Fruit fly (Drosophila melanogaster) whole organism, embryonic: ENCODE results near the gene Hs2st.

ENCODE experiments used
- Atf3 ChIP-seq: fragments of 200-800 bp; sonication (Bioruptor generic); optimal IDR thresholded peaks from 3 replicates; lab custom pipeline; 2016; ENCODE audit warnings: missing biosample characterization, missing genetic modification characterization
- CG10959 ChIP-seq: fragments of 200-800 bp; sonication (Bioruptor generic); IDR thresholded peaks from 2 replicates; pipeline ENCODE4 v1.3.6; 2022; ENCODE audit warnings: missing biosample characterization, missing genetic modification characterization
- CG11723 ChIP-seq: fragments of 200-800 bp; sonication (Bioruptor generic); optimal IDR thresholded peaks from 2 replicates; lab custom pipeline; 2017; ENCODE audit warnings: missing biosample characterization, mild to moderate bottlenecking, missing genetic modification characterization
- CG12071 ChIP-seq: fragments of 200-800 bp; sonication (Bioruptor generic); optimal IDR thresholded peaks from 3 replicates; lab custom pipeline; 2018; ENCODE audit warnings: missing biosample characterization, mild to moderate bottlenecking, missing genetic modification characterization
- CG12104 ChIP-seq: fragments of 200-800 bp; sonication (Bioruptor generic); optimal IDR thresholded peaks from 3 replicates; lab custom pipeline; 2016; ENCODE audit warnings: missing biosample characterization, missing genetic modification characterization
- CG14667 ChIP-seq: fragments of 200-800 bp; sonication (Bioruptor generic); IDR thresholded peaks from 2 replicates; pipeline ENCODE4 v1.3.6; 2022; ENCODE audit warnings: missing biosample characterization, missing genetic modification characterization
- CG14860 ChIP-seq: fragments of 200-800 bp; sonication (Bioruptor generic); IDR thresholded peaks from 3 replicates; pipeline ENCODE4 v1.3.6; 2022; ENCODE audit warnings: missing biosample characterization, missing genetic modification characterization; ENCODE audit not compliant: partially characterized antibody
- CG1603 ChIP-seq: fragments of 200-800 bp; sonication (Bioruptor generic); optimal IDR thresholded peaks from 2 replicates; lab custom pipeline; 2019; ENCODE audit warnings: missing biosample characterization, mild to moderate bottlenecking, missing genetic modification characterization, moderate library complexity
- CG16779 ChIP-seq: fragments of 200-800 bp; sonication (Bioruptor generic); IDR thresholded peaks from 2 replicates; pipeline ENCODE4 v1.3.6; 2022; ENCODE audit warnings: missing biosample characterization, missing genetic modification characterization
- CG17829 ChIP-seq: fragments of 200-800 bp; optimal IDR thresholded peaks from 2 replicates; lab custom pipeline; 2019; ENCODE audit warnings: missing biosample characterization, mild to moderate bottlenecking, missing genetic modification characterization, moderate library complexity
- CG1832 ChIP-seq: fragments of 200-800 bp; sonication (Bioruptor generic); optimal IDR thresholded peaks from 2 replicates; lab custom pipeline; 2017; ENCODE audit warnings: missing biosample characterization, mild to moderate bottlenecking, missing genetic modification characterization, inconsistent platforms
- CG2120 ChIP-seq: fragments of 200-800 bp; sonication (Bioruptor generic); optimal IDR thresholded peaks from 3 replicates; lab custom pipeline; 2016; ENCODE audit warnings: missing biosample characterization, missing genetic modification characterization
- CG2678 ChIP-seq: fragments of 200-800 bp; sonication (Bioruptor generic); optimal IDR thresholded peaks from 3 replicates; lab custom pipeline; 2019; ENCODE audit warnings: missing biosample characterization, mild to moderate bottlenecking, missing genetic modification characterization, moderate library complexity
- CG3407 ChIP-seq: fragments of 200-800 bp; sonication (Bioruptor generic); optimal IDR thresholded peaks from 2 replicates; lab custom pipeline; 2018; ENCODE audit warnings: missing biosample characterization, mild to moderate bottlenecking, missing genetic modification characterization
- CG3838 ChIP-seq: fragments of 200-800 bp; sonication (Bioruptor generic); optimal IDR thresholded peaks from 3 replicates; lab custom pipeline; 2016; ENCODE audit warnings: missing biosample characterization, missing genetic modification characterization
- CG4820 ChIP-seq: fragments of 200-800 bp; sonication (Bioruptor generic); optimal IDR thresholded peaks from 3 replicates; lab custom pipeline; 2016; ENCODE audit warnings: missing biosample characterization, missing genetic modification characterization
- CG7556 ChIP-seq: fragments of 200-800 bp; sonication (Bioruptor generic); optimal IDR thresholded peaks from 2 replicates; lab custom pipeline; 2017; ENCODE audit warnings: missing biosample characterization, mild to moderate bottlenecking, missing genetic modification characterization
- CG8089 ChIP-seq: fragments of 200-800 bp; sonication (Bioruptor generic); optimal IDR thresholded peaks from 3 replicates; lab custom pipeline; 2016; ENCODE audit warnings: missing biosample characterization, missing genetic modification characterization
- Dfd ChIP-seq, 2 experiments: fragments of >200 bp; optimal IDR thresholded peaks; 2 replicates each; lab custom pipeline; 2017; ENCODE audit warnings: missing biosample characterization in 2 of 2, missing genetic modification characterization in 2 of 2
- Elba2 ChIP-seq: fragments of 200-800 bp; sonication (Bioruptor generic); optimal IDR thresholded peaks from 3 replicates; lab custom pipeline; 2016; ENCODE audit warnings: missing biosample characterization, missing genetic modification characterization
- Gsc ChIP-seq: fragments of 200-800 bp; sonication (Bioruptor generic); IDR thresholded peaks from 2 replicates; pipeline ENCODE4 v1.3.6; 2022; ENCODE audit warnings: missing biosample characterization, missing genetic modification characterization
- H2.0 ChIP-seq: fragments of 200-800 bp; sonication (Bioruptor generic); IDR thresholded peaks from 2 replicates; pipeline ENCODE4 v1.3.6; 2022; ENCODE audit warnings: missing biosample characterization, missing genetic modification characterization
- HmgD ChIP-seq: fragments of 200-800 bp; sonication (Bioruptor generic); optimal IDR thresholded peaks from 3 replicates; lab custom pipeline; 2016; ENCODE audit warnings: missing biosample characterization, missing genetic modification characterization
- Lim3 ChIP-seq: fragments of 200-800 bp; sonication (Bioruptor generic); IDR thresholded peaks from 2 replicates; pipeline ENCODE4 v1.3.6; 2022; ENCODE audit warnings: missing biosample characterization, missing genetic modification characterization
- Med ChIP-seq: fragments of 200-800 bp; sonication (Bioruptor generic); peaks from one replicate; lab custom pipeline; 2016; ENCODE audit warnings: missing biosample characterization, missing genetic modification characterization, mild to moderate bottlenecking, inconsistent platforms, moderate library complexity
- Meics ChIP-seq: fragments of 200-800 bp; sonication (Bioruptor generic); optimal IDR thresholded peaks from 2 replicates; lab custom pipeline; 2017; ENCODE audit warnings: missing biosample characterization, mild to moderate bottlenecking, missing genetic modification characterization
- NK7.1 ChIP-seq: fragments of 200-800 bp; sonication (Bioruptor generic); optimal IDR thresholded peaks from 3 replicates; lab custom pipeline; 2016; ENCODE audit warnings: missing biosample characterization, missing genetic modification characterization
- Nf-YA ChIP-seq: fragments of 200-800 bp; sonication (Bioruptor generic); IDR thresholded peaks from 2 replicates; pipeline ENCODE4 v1.3.6; 2022; ENCODE audit warnings: missing biosample characterization, missing genetic modification characterization
- Optix ChIP-seq: fragments of 200-800 bp; sonication (Bioruptor generic); IDR thresholded peaks from 3 replicates; pipeline ENCODE4 v1.3.6; 2022; ENCODE audit warnings: missing biosample characterization, missing genetic modification characterization
- Scr ChIP-seq: fragments of 200-800 bp; sonication (Bioruptor generic); IDR thresholded peaks from 2 replicates; pipeline ENCODE4 v1.3.6; 2022; ENCODE audit warnings: missing biosample characterization, missing genetic modification characterization; ENCODE audit not compliant: partially characterized antibody
- Sry-δ ChIP-seq: fragments of 200-800 bp; sonication (Bioruptor generic); optimal IDR thresholded peaks from 2 replicates; lab custom pipeline; 2016; ENCODE audit warnings: missing biosample characterization, missing genetic modification characterization
- Xbp1 ChIP-seq: fragments of 200-800 bp; sonication (Bioruptor generic); optimal IDR thresholded peaks from 3 replicates; lab custom pipeline; 2016; ENCODE audit warnings: missing biosample characterization, mild to moderate bottlenecking, missing genetic modification characterization
- YL-1 ChIP-seq: fragments of 200-800 bp; sonication (Bioruptor generic); optimal IDR thresholded peaks from 3 replicates; lab custom pipeline; 2017; ENCODE audit warnings: missing biosample characterization, mild to moderate bottlenecking, missing genetic modification characterization
- abd-A ChIP-seq: fragments of 200-800 bp; sonication (Bioruptor generic); optimal IDR thresholded peaks from 3 replicates; lab custom pipeline; 2019; ENCODE audit warnings: missing biosample characterization, mild to moderate bottlenecking, missing genetic modification characterization, moderate library complexity
- bowl ChIP-seq: fragments of 200-800 bp; sonication (Bioruptor generic); IDR thresholded peaks from 2 replicates; pipeline ENCODE4 v1.3.6; 2022; ENCODE audit warnings: missing biosample characterization, missing genetic modification characterization
- br ChIP-seq: fragments of >200 bp; optimal IDR thresholded peaks from 2 replicates; lab custom pipeline; 2017
- cato ChIP-seq: fragments of 200-800 bp; sonication (Bioruptor generic); optimal IDR thresholded peaks from 2 replicates; lab custom pipeline; 2016; ENCODE audit warnings: missing biosample characterization, missing genetic modification characterization, borderline replicate concordance
- ci ChIP-seq: fragments of 200-800 bp; sonication (Bioruptor generic); IDR thresholded peaks from 3 replicates; pipeline ENCODE4 v1.3.6; 2022; ENCODE audit warnings: missing biosample characterization, missing genetic modification characterization
- dmrt11E ChIP-seq: fragments of 200-800 bp; sonication (Bioruptor generic); optimal IDR thresholded peaks from 3 replicates; lab custom pipeline; 2018; ENCODE audit warnings: missing biosample characterization, mild to moderate bottlenecking, missing genetic modification characterization, moderate library complexity
- grau ChIP-seq: fragments of 200-800 bp; optimal IDR thresholded peaks from 3 replicates; lab custom pipeline; 2019; ENCODE audit warnings: missing biosample characterization, mild to moderate bottlenecking, missing genetic modification characterization, moderate library complexity
- gsb ChIP-seq: fragments of 200-800 bp; sonication (Bioruptor generic); IDR thresholded peaks from 2 replicates; pipeline ENCODE4 v1.3.6; 2022; ENCODE audit warnings: missing biosample characterization, missing genetic modification characterization
- gsb-n ChIP-seq: fragments of 200-800 bp; sonication (Bioruptor generic); optimal IDR thresholded peaks from 3 replicates; lab custom pipeline; 2018; ENCODE audit warnings: missing biosample characterization, mild to moderate bottlenecking, missing genetic modification characterization
- mirr ChIP-seq: fragments of 200-800 bp; sonication (Bioruptor generic); optimal IDR thresholded peaks from 3 replicates; lab custom pipeline; 2018; ENCODE audit warnings: missing biosample characterization, mild to moderate bottlenecking, missing genetic modification characterization
- pho ChIP-seq: fragments of 200-800 bp; sonication (Bioruptor generic); optimal IDR thresholded peaks from 2 replicates; lab custom pipeline; 2016; ENCODE audit warnings: missing biosample characterization, missing genetic modification characterization
- psq ChIP-seq: fragments of 200-800 bp; sonication (Bioruptor generic); optimal IDR thresholded peaks from 2 replicates; lab custom pipeline; 2017; ENCODE audit warnings: missing biosample characterization, missing genetic modification characterization
- ro ChIP-seq: fragments of 200-800 bp; sonication (Bioruptor generic); IDR thresholded peaks from 2 replicates; pipeline ENCODE4 v1.3.6; 2022; ENCODE audit warnings: missing biosample characterization, missing genetic modification characterization
- run ChIP-seq: fragments of 200-800 bp; sonication (Bioruptor generic); optimal IDR thresholded peaks from 3 replicates; lab custom pipeline; 2018; ENCODE audit warnings: missing biosample characterization, mild to moderate bottlenecking, missing genetic modification characterization
- seq ChIP-seq: fragments of 200-800 bp; sonication (Bioruptor generic); IDR thresholded peaks from 2 replicates; pipeline ENCODE4 v1.3.6; 2022; ENCODE audit warnings: missing biosample characterization, missing genetic modification characterization
- sob ChIP-seq: fragments of 200-800 bp; sonication (Bioruptor generic); IDR thresholded peaks from 2 replicates; pipeline ENCODE4 v1.3.6; 2022; ENCODE audit warnings: missing biosample characterization, missing genetic modification characterization
- vnd ChIP-seq: fragments of 200-800 bp; sonication (Bioruptor generic); IDR thresholded peaks from 3 replicates; pipeline ENCODE4 v1.3.6; 2022; ENCODE audit warnings: missing biosample characterization, missing genetic modification characterization; ENCODE audit not compliant: partially characterized antibody
- zen ChIP-seq: fragments of 200-800 bp; sonication (Bioruptor generic); optimal IDR thresholded peaks from 3 replicates; lab custom pipeline; 2018; ENCODE audit warnings: missing biosample characterization, mild to moderate bottlenecking, missing genetic modification characterization, moderate library complexity

Hs2st gene

dm6 chr2L:19425765-19426329, 18.7 kb downstream of the Hs2st start (continued):
- TF ChIP-seq Atf3 (GFP tag; lab: Kevin White, UChicago): peak; percentile 25
- TF ChIP-seq seq (GFP tag; lab: Robert Waterston, UW): peak; percentile 62; the same call in 1 of the 2 replicates
- peak; percentile 97 for TF ChIP-seq grau (tag; lab: Kevin White, UChicago)
- TF ChIP-seq gsb (GFP tag; lab: Robert Waterston, UW): no peak
- no peak for TF ChIP-seq abd-A (tag; lab: Kevin White, UChicago)
- TF ChIP-seq zen: peak; percentile 80
- peak; percentile 66 for TF ChIP-seq CG7556 (GFP tag; lab: Kevin White, UChicago)
- TF ChIP-seq br (lab: Kevin White, UChicago): no peak
- peak; percentile 64 for TF ChIP-seq gsb-n (tag; lab: Kevin White, UChicago)
- TF ChIP-seq CG12104 (GFP tag; lab: Kevin White, UChicago): peak; percentile 42
- peak; percentile 92 for TF ChIP-seq Med (GFP tag; lab: Kevin White, UChicago)
- TF ChIP-seq bowl (GFP tag; lab: Robert Waterston, UW): no peak
- peak; percentile 84 for TF ChIP-seq CG2678 (tag; lab: Kevin White, UChicago)
- no peak for TF ChIP-seq CG16779
- TF ChIP-seq pho (GFP tag; lab: Kevin White, UChicago): peak; percentile 38
- TF ChIP-seq CG14860 (GFP tag; lab: Robert Waterston, UW): no peak
- TF ChIP-seq Dfd (GFP tag; optimal IDR thresholded peaks at IDR 0.05; lab: Kevin White, UChicago): no peak
- peak; percentile 59 for TF ChIP-seq CG1603 (tag; lab: Kevin White, UChicago)
- TF ChIP-seq CG10959 (GFP tag; lab: Robert Waterston, UW): peak; percentile 59
- TF ChIP-seq dmrt11E: peak; percentile 63
- peak; percentile 89 for TF ChIP-seq Elba2
- TF ChIP-seq Sry-δ (GFP tag; lab: Kevin White, UChicago): no peak
- peak; percentile 79 for TF ChIP-seq Meics (GFP tag; lab: Kevin White, UChicago)
- no peak for TF ChIP-seq CG3838 (GFP tag; lab: Kevin White, UChicago)
- TF ChIP-seq CG14667 (GFP tag; lab: Robert Waterston, UW): peak; percentile 39
- peak; percentile 69 for TF ChIP-seq CG2120 (GFP tag; lab: Kevin White, UChicago)
- TF ChIP-seq CG12071 (GFP tag; lab: Kevin White, UChicago): peak; percentile 43
- no peak for TF ChIP-seq vnd (GFP tag; lab: Robert Waterston, UW)
- TF ChIP-seq psq: no peak
- TF ChIP-seq YL-1 (GFP tag; lab: Kevin White, UChicago): peak; percentile 31
- TF ChIP-seq H2.0 (GFP tag; lab: Robert Waterston, UW): peak; percentile 71
- peak; percentile 16 for TF ChIP-seq HmgD (GFP tag; lab: Kevin White, UChicago)
- TF ChIP-seq run (tag; lab: Kevin White, UChicago): peak; percentile 6
- peak; percentile 77 for TF ChIP-seq Xbp1 (GFP tag; lab: Kevin White, UChicago)
- peak; percentile 73 for TF ChIP-seq CG17829
- TF ChIP-seq Optix (GFP tag; lab: Robert Waterston, UW): 0 out of 3 replicates have a peak, but pooled peaks have one; percentile 7
- peak; percentile 39; the same call in 1 of the 2 replicates for TF ChIP-seq Nf-YA (GFP tag; lab: Robert Waterston, UW)
- peak; percentile 28 for TF ChIP-seq cato
- TF ChIP-seq CG1832 (GFP tag; lab: Kevin White, UChicago): no peak
- TF ChIP-seq CG4820 (GFP tag; lab: Kevin White, UChicago): peak; percentile 40
- TF ChIP-seq CG8089: peak; percentile 37
- TF ChIP-seq NK7.1 (GFP tag; lab: Kevin White, UChicago): no peak
- peak; percentile 70 for TF ChIP-seq mirr (GFP tag; lab: Kevin White, UChicago)
- TF ChIP-seq sob: peak; percentile 65
- no peak for TF ChIP-seq Scr (GFP tag; lab: Robert Waterston, UW)
- TF ChIP-seq CG11723: peak; percentile 49
- no peak for TF ChIP-seq Gsc (GFP tag; lab: Robert Waterston, UW)
- TF ChIP-seq ro (GFP tag; lab: Robert Waterston, UW): no peak
- 0 out of 2 replicates have a peak, but pooled peaks have one; percentile 8 for TF ChIP-seq Lim3
- peak; percentile 77 for TF ChIP-seq ci (GFP tag; lab: Robert Waterston, UW)
- TF ChIP-seq CG3407 (GFP tag; lab: Kevin White, UChicago): peak; percentile 30
